Worm (Caenorhabditis elegans) whole organism, L4 larva: ENCODE measurements around the gene syd-1.

Source experiments
- D1046.2 ChIP-seq: fragments of 200-800 bp; sonication (Bioruptor generic); IDR thresholded peaks from 2 replicates; pipeline ENCODE4 v1.3.6; 2022; ENCODE audit warnings: missing genetic modification characterization, missing compliant biosample characterization
- F10B5.3 ChIP-seq: sonication (generic microtip); optimal IDR thresholded peaks from 2 replicates; lab custom pipeline; 2016; ENCODE audit warnings: mild to moderate bottlenecking, missing genetic modification characterization, missing compliant biosample characterization
- F44E2.7 ChIP-seq: fragments of 200-800 bp; sonication (Bioruptor generic); IDR thresholded peaks from 2 replicates; pipeline ENCODE4 v2.1.2; 2022; ENCODE audit warnings: missing genetic modification characterization, missing compliant biosample characterization
- F49E8.2 ChIP-seq: sonication (generic microtip); optimal IDR thresholded peaks from 2 replicates; lab custom pipeline; 2016; ENCODE audit warnings: missing compliant biosample characterization, mild to moderate bottlenecking, missing genetic modification characterization, borderline replicate concordance
- R02D3.7 ChIP-seq: fragments of 150-350 bp; sonication (generic microtip); optimal IDR thresholded peaks from 3 replicates; lab custom pipeline; 2014; ENCODE audit warnings: missing biosample characterization, missing genetic modification characterization
- T26A8.4 ChIP-seq: fragments of 200-800 bp; sonication (Bioruptor generic); IDR thresholded peaks from 2 replicates; pipeline ENCODE4 v1.3.6; 2022; ENCODE audit warnings: missing genetic modification characterization, missing compliant biosample characterization
- Y48G9A.11 ChIP-seq: fragments of 200-800 bp; sonication (Bioruptor generic); IDR thresholded peaks from 2 replicates; pipeline ENCODE4 v1.3.6; 2022; ENCODE audit warnings: missing genetic modification reagents, missing genetic modification characterization, missing compliant biosample characterization
- Y5F2A.4 ChIP-seq: fragments of 200-800 bp; sonication (Bioruptor generic); optimal IDR thresholded peaks from 2 replicates; lab custom pipeline; 2018; ENCODE audit warnings: mild to moderate bottlenecking, missing genetic modification characterization, missing compliant biosample characterization
- ZK337.2 ChIP-seq: fragments of 200-800 bp; sonication (Bioruptor generic); IDR thresholded peaks from 2 replicates; pipeline ENCODE4 v1.3.6; 2022; ENCODE audit warnings: missing genetic modification reagents, missing genetic modification characterization, missing compliant biosample characterization
- arid-1 ChIP-seq: fragments of 200-800 bp; sonication (Bioruptor generic); conservative IDR thresholded peaks from 2 replicates; pipeline ENCODE4 v1.3.6; 2022; ENCODE audit warnings: missing genetic modification reagents, missing genetic modification characterization, missing compliant biosample characterization
- attf-4 ChIP-seq: sonication (generic microtip); optimal IDR thresholded peaks from 3 replicates; lab custom pipeline; 2017; ENCODE audit warnings: missing biosample characterization, missing genetic modification characterization
- ceh-20 ChIP-seq: fragments of 200-800 bp; sonication (Bioruptor generic); IDR thresholded peaks from 2 replicates; pipeline ENCODE4 v1.3.6; 2022; ENCODE audit warnings: missing genetic modification reagents, missing genetic modification characterization, missing compliant biosample characterization
- ceh-32 ChIP-seq: sonication (generic microtip); optimal IDR thresholded peaks from 2 replicates; lab custom pipeline; 2016; ENCODE audit warnings: mild to moderate bottlenecking, missing genetic modification characterization, missing compliant biosample characterization; ENCODE audit not compliant: poor library complexity
- ceh-44 ChIP-seq: fragments of 200-800 bp; sonication (Bioruptor generic); IDR thresholded peaks from 2 replicates; pipeline ENCODE4 v1.3.6; 2022; ENCODE audit warnings: missing genetic modification reagents, missing genetic modification characterization, missing compliant biosample characterization
- ceh-62 ChIP-seq: sonication (generic microtip); optimal IDR thresholded peaks from 2 replicates; lab custom pipeline; 2017; ENCODE audit warnings: missing biosample characterization, missing genetic modification characterization
- ces-1 ChIP-seq: fragments of 150-350 bp; sonication (generic microtip); optimal IDR thresholded peaks from 4 replicates; lab custom pipeline; 2014; ENCODE audit warnings: missing biosample characterization, missing genetic modification reagents, missing genetic modification characterization
- daf-12 ChIP-seq: fragments of 150-350 bp; optimal IDR thresholded peaks from 2 replicates; lab custom pipeline; 2014; ENCODE audit warnings: missing biosample characterization, missing genetic modification reagents, missing genetic modification characterization
- daf-16 ChIP-seq, 3 experiments: sonication (generic microtip); optimal IDR thresholded peaks; 2 replicates each; lab custom pipeline; 2016 to 2017; ENCODE audit warnings: missing genetic modification characterization in 3 of 3, missing genetic modification reagents in 3 of 3, mild to moderate bottlenecking in 2 of 3, missing compliant biosample characterization in 2 of 3, missing biosample characterization in 1 of 3, moderate library complexity in 1 of 3
- daf-8 ChIP-seq: fragments of 200-800 bp; sonication (Bioruptor generic); IDR thresholded peaks from 2 replicates; pipeline ENCODE4 v1.3.6; 2022; ENCODE audit warnings: missing genetic modification characterization, missing compliant biosample characterization
- dmd-6 ChIP-seq: fragments of 200-800 bp; sonication (Bioruptor generic); IDR thresholded peaks from 2 replicates; pipeline ENCODE4 v1.3.6; 2022; ENCODE audit warnings: missing genetic modification reagents, missing genetic modification characterization, missing compliant biosample characterization
- dmd-9 ChIP-seq: fragments of 200-800 bp; sonication (Bioruptor generic); IDR thresholded peaks from 2 replicates; pipeline ENCODE4 v1.3.6; 2022; ENCODE audit warnings: missing genetic modification reagents, missing genetic modification characterization, missing compliant biosample characterization
- duxl-1 ChIP-seq: sonication (generic microtip); optimal IDR thresholded peaks from 2 replicates; lab custom pipeline; 2016; ENCODE audit warnings: mild to moderate bottlenecking, missing genetic modification characterization, moderate library complexity, missing compliant biosample characterization; ENCODE audit not compliant: poor library complexity
- dve-1 ChIP-seq: sonication (generic microtip); optimal IDR thresholded peaks from 2 replicates; lab custom pipeline; 2017; ENCODE audit warnings: antibody characterized with exemption, mild to moderate bottlenecking, missing genetic modification characterization, missing compliant biosample characterization; ENCODE audit not compliant: insufficient read depth
- hlh-11 ChIP-seq: fragments of 200-800 bp; sonication (Bioruptor generic); optimal IDR thresholded peaks from 2 replicates; lab custom pipeline; 2018; ENCODE audit warnings: mild to moderate bottlenecking, missing genetic modification characterization, missing compliant biosample characterization
- hlh-30 ChIP-seq: sonication (generic microtip); optimal IDR thresholded peaks from 2 replicates; lab custom pipeline; 2017; ENCODE audit warnings: antibody characterized with exemption, mild to moderate bottlenecking, missing genetic modification characterization, missing compliant biosample characterization; ENCODE audit not compliant: insufficient read depth
- jun-1 ChIP-seq: fragments of 150-350 bp; optimal IDR thresholded peaks from 2 replicates; lab custom pipeline; 2014; ENCODE audit warnings: missing biosample characterization, missing genetic modification reagents, missing genetic modification characterization
- lin-13 ChIP-seq: fragments of 150-350 bp; optimal IDR thresholded peaks from 2 replicates; lab custom pipeline; 2014; ENCODE audit warnings: missing biosample characterization, missing genetic modification reagents, missing genetic modification characterization
- lin-29 ChIP-seq: fragments of 200-800 bp; sonication (Bioruptor generic); IDR thresholded peaks from 2 replicates; pipeline ENCODE4 v1.3.6; 2022; ENCODE audit warnings: missing genetic modification reagents, missing genetic modification characterization, missing compliant biosample characterization
- lin-38 ChIP-seq: fragments of 200-800 bp; sonication (Bioruptor generic); IDR thresholded peaks from 2 replicates; pipeline ENCODE4 v1.3.6; 2022; ENCODE audit warnings: missing genetic modification reagents, missing genetic modification characterization, missing compliant biosample characterization
- lin-39 ChIP-seq: fragments of 150-350 bp; optimal IDR thresholded peaks from 2 replicates; lab custom pipeline; 2014; ENCODE audit warnings: missing biosample characterization, missing genetic modification reagents, missing genetic modification characterization
- madf-5 ChIP-seq, 2 experiments: fragments of 200-800 bp; sonication (Bioruptor generic); IDR thresholded peaks; 2 replicates each; pipeline ENCODE4 v1.3.6; 2022; ENCODE audit warnings: missing compliant biosample characterization in 2 of 2, missing genetic modification characterization in 2 of 2
- madf-9 ChIP-seq: fragments of 200-800 bp; sonication (Bioruptor generic); conservative IDR thresholded peaks from 2 replicates; pipeline ENCODE4 v1.3.6; 2022; ENCODE audit warnings: missing genetic modification reagents, missing genetic modification characterization, missing compliant biosample characterization
- mdt-29 ChIP-seq: fragments of 200-800 bp; sonication (Bioruptor generic); IDR thresholded peaks from 2 replicates; pipeline ENCODE4 v1.3.6; 2022; ENCODE audit warnings: missing genetic modification reagents, missing genetic modification characterization, missing compliant biosample characterization
- mep-1 ChIP-seq: fragments of 150-350 bp; sonication (generic microtip); optimal IDR thresholded peaks from 3 replicates; lab custom pipeline; 2014; ENCODE audit warnings: missing biosample characterization, missing genetic modification characterization
- nhr-102 ChIP-seq: sonication (generic microtip); optimal IDR thresholded peaks from 2 replicates; lab custom pipeline; 2016; ENCODE audit warnings: mild to moderate bottlenecking, missing genetic modification characterization, moderate library complexity, missing compliant biosample characterization
- nhr-11 ChIP-seq: fragments of 150-350 bp; optimal IDR thresholded peaks from 2 replicates; lab custom pipeline; 2014; ENCODE audit warnings: missing biosample characterization, missing genetic modification characterization
- nhr-42 ChIP-seq: fragments of 200-800 bp; sonication (Bioruptor generic); IDR thresholded peaks from 2 replicates; pipeline ENCODE4 v1.3.6; 2022; ENCODE audit warnings: missing genetic modification characterization, missing compliant biosample characterization
- nhr-6 ChIP-seq: fragments of 150-350 bp; optimal IDR thresholded peaks from 2 replicates; lab custom pipeline; 2014; ENCODE audit warnings: missing biosample characterization, missing genetic modification characterization
- nhr-76 ChIP-seq: fragments of 150-350 bp; optimal IDR thresholded peaks from 2 replicates; lab custom pipeline; 2014; ENCODE audit warnings: missing biosample characterization, missing genetic modification characterization
- pha-4 ChIP-seq, 2 experiments: fragments of 150-350 bp in 1 of 2; fragments of 200-800 bp in 1 of 2; sonication (Bioruptor generic) in 1 of 2; IDR thresholded peaks in 1 of 2; optimal IDR thresholded peaks in 1 of 2; 2 replicates each; pipeline versions ENCODE4 v1.3.6 to Lab custom; 2014 to 2022; ENCODE audit warnings: missing genetic modification characterization in 2 of 2, missing genetic modification reagents in 2 of 2, missing biosample characterization in 1 of 2, missing compliant biosample characterization in 1 of 2
- sdz-12 ChIP-seq: fragments of 200-800 bp; sonication (Bioruptor generic); optimal IDR thresholded peaks from 2 replicates; lab custom pipeline; 2018; ENCODE audit warnings: mild to moderate bottlenecking, missing genetic modification characterization, missing compliant biosample characterization
- skn-1 ChIP-seq: fragments of 150-350 bp; optimal IDR thresholded peaks from 2 replicates; lab custom pipeline; 2014; ENCODE audit warnings: missing biosample characterization, missing genetic modification characterization
- snpc-4 ChIP-seq: fragments of 150-350 bp; optimal IDR thresholded peaks from 2 replicates; lab custom pipeline; 2014; ENCODE audit warnings: missing biosample characterization, missing genetic modification characterization
- tra-1 ChIP-seq: fragments of 200-800 bp; sonication (Bioruptor generic); IDR thresholded peaks from 2 replicates; pipeline ENCODE4 v1.3.6; 2022; ENCODE audit warnings: missing genetic modification reagents, missing genetic modification characterization, missing compliant biosample characterization
- zag-1 ChIP-seq: fragments of 150-350 bp; optimal IDR thresholded peaks from 2 replicates; lab custom pipeline; 2014; ENCODE audit warnings: missing biosample characterization, missing genetic modification characterization
- zfp-2 ChIP-seq: sonication (generic microtip); optimal IDR thresholded peaks from 2 replicates; lab custom pipeline; 2016; ENCODE audit warnings: mild to moderate bottlenecking, missing genetic modification characterization, missing compliant biosample characterization
- zfp-3 ChIP-seq: fragments of 200-800 bp; sonication (Bioruptor generic); conservative IDR thresholded peaks from 2 replicates; pipeline ENCODE4 v1.3.6; 2022; ENCODE audit warnings: missing genetic modification reagents, missing genetic modification characterization, missing compliant biosample characterization
- zip-11 ChIP-seq: fragments of 200-800 bp; sonication (Bioruptor generic); IDR thresholded peaks from 2 replicates; pipeline ENCODE4 v1.3.6; 2022; ENCODE audit warnings: missing genetic modification characterization, missing compliant biosample characterization
- zip-2 ChIP-seq: fragments of 150-350 bp; optimal IDR thresholded peaks from 2 replicates; lab custom pipeline; 2014; ENCODE audit warnings: missing biosample characterization, missing genetic modification characterization
- ztf-11 ChIP-seq: fragments of 150-350 bp; optimal IDR thresholded peaks from 2 replicates; lab custom pipeline; 2014; ENCODE audit warnings: missing biosample characterization, missing genetic modification characterization
- ztf-7 ChIP-seq: fragments of 150-350 bp; optimal IDR thresholded peaks from 2 replicates; lab custom pipeline; 2014; ENCODE audit warnings: missing biosample characterization, missing genetic modification characterization

syd-1 gene

ce11 chrII:7623466-7623865, 28.8 kb upstream of the syd-1 start (continued):
- TF ChIP-seq nhr-76 (tag; lab: Kevin White, UChicago) (no peak), daf-16 (GFP tag; optimal IDR thresholded peaks at IDR 0.05; lab: Kevin White, UChicago) (peak in 1 of 2 experiments; percentile 25), daf-16 (tag; optimal IDR thresholded peaks at IDR 0.05; lab: Kevin White, UChicago) (peak; percentile 68), zfp-2 (tag; lab: Kevin White, UChicago) (no peak), F49E8.2 (tag; lab: Kevin White, UChicago) (no peak), madf-5 (GFP tag; IDR thresholded peaks at IDR 0.05; lab: Robert Waterston, UW) (no peak), ceh-32 (tag; lab: Kevin White, UChicago) (no peak), T26A8.4 (GFP tag; lab: Robert Waterston, UW) (0 out of 2 replicates have a peak, but pooled peaks have one; percentile 42), duxl-1 (tag; lab: Kevin White, UChicago) (no peak), ztf-11 (tag; lab: Kevin White, UChicago) (no peak), nhr-11 (tag; lab: Kevin White, UChicago) (no peak), hlh-11 (tag; lab: Kevin White, UChicago) (peak; percentile 80), lin-38 (GFP tag; lab: Robert Waterston, UW) (no peak), madf-9 (no peak), ZK337.2 (GFP tag; lab: Robert Waterston, UW) (no peak), attf-4 (no peak), ceh-62 (tag; lab: Kevin White, UChicago) (no peak), Y5F2A.4 (GFP tag; lab: Kevin White, UChicago) (no peak), F44E2.7 (GFP tag; lab: Robert Waterston, UW) (no peak), dve-1 (tag; lab: Kevin White, UChicago) (peak; percentile 74), zag-1 (no peak), zfp-3 (GFP tag; lab: Robert Waterston, UW) (no peak), ceh-44 (GFP tag; lab: Robert Waterston, UW) (no peak), dmd-9 (GFP tag; lab: Robert Waterston, UW) (no peak), ceh-20 (GFP tag; lab: Robert Waterston, UW) (0 out of 2 replicates have a peak, but pooled peaks have one; percentile 14), lin-13 (no peak), sdz-12 (GFP tag; lab: Kevin White, UChicago) (no peak), nhr-102 (tag; lab: Kevin White, UChicago) (no peak), ces-1 (GFP tag; lab: Kevin White, UChicago) (no peak), jun-1 (tag; lab: Kevin White, UChicago) (no peak), daf-12 (tag; lab: Kevin White, UChicago) (no peak), lin-39 (no peak), arid-1 (GFP tag; lab: Robert Waterston, UW) (no peak), skn-1 (no peak), tra-1 (GFP tag; lab: Robert Waterston, UW) (no peak), D1046.2 (GFP tag; lab: Robert Waterston, UW) (no peak), Y48G9A.11 (GFP tag; lab: Robert Waterston, UW) (no peak), R02D3.7 (tag; lab: Kevin White, UChicago) (no peak), zip-11 (GFP tag; lab: Robert Waterston, UW) (no peak), dmd-6 (GFP tag; lab: Robert Waterston, UW) (peak; percentile 51; the same call in 1 of the 2 replicates), pha-4 (GFP tag; IDR thresholded peaks at IDR 0.05; lab: Robert Waterston, UW) (no peak), pha-4 (tag; optimal IDR thresholded peaks at IDR 0.05; lab: Kevin White, UChicago) (no peak), nhr-42 (GFP tag; lab: Robert Waterston, UW) (no peak), zip-2 (tag; lab: Kevin White, UChicago) (no peak), mdt-29 (no peak), snpc-4 (tag; lab: Kevin White, UChicago) (no peak), lin-29 (GFP tag; lab: Robert Waterston, UW) (no peak), ztf-7 (tag; lab: Kevin White, UChicago) (no peak), hlh-30 (tag; lab: Kevin White, UChicago) (peak; percentile 51), nhr-6 (no peak), daf-8 (GFP tag; lab: Robert Waterston, UW) (no peak), F10B5.3 (no peak), mep-1 (tag; lab: Kevin White, UChicago) (no peak)
